Fruit fly (Drosophila melanogaster): ENCODE measurements around the gene Dtd.

Dtd gene

dm6 chr3R:11449688-11450087 is 19.8 kb downstream of the Dtd start:
- TF ChIP-seq nom (GFP tag; optimal IDR thresholded peaks at IDR 0.05) = peak; percentile 45
- TF ChIP-seq HmgD (GFP tag; optimal IDR thresholded peaks at IDR 0.05) = no peak

dm6 chr3R:11451207-11451841 is 21.5 kb downstream of the Dtd start, which contains the start of gene sals:
sals (minus strand) TSS chr3R:11451791.
- TF ChIP-seq oc (tag; optimal IDR thresholded peaks at IDR 0.05) (no peak), Pdp1 (GFP tag; optimal IDR thresholded peaks at IDR 0.05) (peak in 1 of 2 experiments; percentile 74), Trl (optimal IDR thresholded peaks at IDR 0.05) (peak; percentile 15 to 35), Trl (GFP tag; optimal IDR thresholded peaks at IDR 0.05) (no peak), CG16813 (GFP tag; IDR thresholded peaks at IDR 0.05; ENCODE audit: partially characterized antibody) (no peak), CG13296 (GFP tag; optimal IDR thresholded peaks at IDR 0.05) (no peak), CG12769 (tag; optimal IDR thresholded peaks at IDR 0.05) (peak; percentile 74), Six4 (GFP tag; optimal IDR thresholded peaks at IDR 0.05) (no peak), crol (GFP tag; IDR thresholded peaks at IDR 0.05) (peak; percentile 49), Dek (tag; optimal IDR thresholded peaks at IDR 0.05) (no peak), Hr78 (GFP tag; optimal IDR thresholded peaks at IDR 0.05) (peak in 1 of 2 experiments; percentile 31), sr (GFP tag; IDR thresholded peaks at IDR 0.05) (peak; percentile 93), sd (tag; optimal IDR thresholded peaks at IDR 0.05) (peak; percentile 62), CG6654 (GFP tag; optimal IDR thresholded peaks at IDR 0.05) (no peak), CG12236 (GFP tag; optimal IDR thresholded peaks at IDR 0.05) (no peak), CG17568 (GFP tag; optimal IDR thresholded peaks at IDR 0.05) (no peak), jigr1 (GFP tag; IDR thresholded peaks at IDR 0.05) (no peak), ftz-f1 (GFP tag; optimal IDR thresholded peaks at IDR 0.05) (peak; percentile 16), CG10543 (GFP tag; optimal IDR thresholded peaks at IDR 0.05) (peak; percentile 31), nau (GFP tag; optimal IDR thresholded peaks at IDR 0.05) (peak; percentile 24)

dm6 chr3R:11452041-11452440 is 22.2 kb downstream of the Dtd start:
- TF ChIP-seq CG14441 (GFP tag; IDR thresholded peaks at IDR 0.05) (0 out of 2 replicates have a peak, but pooled peaks have one; percentile 8), CG12236 (GFP tag; optimal IDR thresholded peaks at IDR 0.05) (no peak), gsb (GFP tag; IDR thresholded peaks at IDR 0.05) (0 out of 2 replicates have a peak, but pooled peaks have one; percentile 16), Dek (tag; optimal IDR thresholded peaks at IDR 0.05) (no peak), Dp (GFP tag; optimal IDR thresholded peaks at IDR 0.05) (peak; percentile 28), zen2 (GFP tag; IDR thresholded peaks at IDR 0.05; ENCODE audit: partially characterized antibody) (no peak), CG2199 (GFP tag; IDR thresholded peaks at IDR 0.05) (0 out of 3 replicates have a peak, but pooled peaks have one; percentile 56), E2f2 (GFP tag; IDR thresholded peaks at IDR 0.05) (peak; percentile 37), HmgZ (tag; optimal IDR thresholded peaks at IDR 0.05) (peak; percentile 6), sens (GFP tag) (peak; percentile 58), Myb (GFP tag; optimal IDR thresholded peaks at IDR 0.05) (peak; percentile 7), p53 (GFP tag; optimal IDR thresholded peaks at IDR 0.05) (no peak), eve (GFP tag; optimal IDR thresholded peaks at IDR 0.05) (peak in 1 of 2 experiments; percentile 25), vvl (GFP tag; IDR thresholded peaks at IDR 0.05) (0 out of 2 replicates have a peak, but pooled peaks have one; percentile 17), sd (tag; optimal IDR thresholded peaks at IDR 0.05) (peak; percentile 62), CG8290 (GFP tag; optimal IDR thresholded peaks at IDR 0.05) (no peak), CG8290 (tag; optimal IDR thresholded peaks at IDR 0.05) (peak in 1 of 2 experiments; percentile 3)

Measured in whole organism, embryonic.